Worm (Caenorhabditis elegans) whole organism, L1 larva: Measurements from ENCODE around the gene C07B5.3.

Experiments
- C04F5.9 ChIP-seq: sonication (generic microtip); optimal IDR thresholded peaks from 2 replicates; lab custom pipeline; 2016; ENCODE audit warnings: missing genetic modification characterization, missing compliant biosample characterization
- C16A3.4 ChIP-seq: fragments of 150-350 bp; optimal IDR thresholded peaks from 2 replicates; lab custom pipeline; 2014; ENCODE audit warnings: missing biosample characterization, missing genetic modification characterization
- C34B4.2 ChIP-seq: sonication (generic microtip); optimal IDR thresholded peaks from 2 replicates; lab custom pipeline; 2017; ENCODE audit warnings: mild to moderate bottlenecking, missing genetic modification characterization, missing compliant biosample characterization
- F16B12.6 ChIP-seq: fragments of 150-350 bp; optimal IDR thresholded peaks from 2 replicates; lab custom pipeline; 2014; ENCODE audit warnings: missing biosample characterization, missing genetic modification characterization
- alr-1 ChIP-seq: fragments of 200-800 bp; sonication (Bioruptor generic); optimal IDR thresholded peaks from 2 replicates; lab custom pipeline; 2018; ENCODE audit warnings: borderline replicate concordance, mild to moderate bottlenecking, missing genetic modification characterization, missing compliant biosample characterization
- aly-2 ChIP-seq: fragments of 150-350 bp; optimal IDR thresholded peaks from 2 replicates; lab custom pipeline; 2014; ENCODE audit warnings: missing biosample characterization, missing genetic modification characterization
- blmp-1 ChIP-seq: fragments of 150-350 bp; optimal IDR thresholded peaks from 2 replicates; lab custom pipeline; 2014; ENCODE audit warnings: missing biosample characterization, missing genetic modification characterization
- ceh-63 ChIP-seq: fragments of 200-800 bp; sonication (Bioruptor generic); optimal IDR thresholded peaks from 2 replicates; lab custom pipeline; 2018; ENCODE audit warnings: mild to moderate bottlenecking, missing genetic modification characterization, missing compliant biosample characterization
- ceh-90 ChIP-seq: sonication (generic microtip); optimal IDR thresholded peaks from 2 replicates; lab custom pipeline; 2016; ENCODE audit warnings: missing genetic modification characterization, missing compliant biosample characterization
- ces-1 ChIP-seq: fragments of 150-350 bp; optimal IDR thresholded peaks from 2 replicates; lab custom pipeline; 2014; ENCODE audit warnings: missing biosample characterization, missing genetic modification reagents, missing genetic modification characterization
- efl-3 ChIP-seq: fragments of 200-800 bp; sonication (Bioruptor generic); optimal IDR thresholded peaks from 2 replicates; lab custom pipeline; 2018; ENCODE audit warnings: mild to moderate bottlenecking, missing genetic modification characterization, missing compliant biosample characterization
- elt-3 ChIP-seq, 6 experiments: fragments of 150-350 bp in 1 of 6; sonication (generic microtip); optimal IDR thresholded peaks; 2 replicates each; lab custom pipeline; 2017 to 2018; ENCODE audit warnings: missing biosample characterization in 6 of 6, missing genetic modification characterization in 6 of 6, inconsistent platforms in 1 of 6
- ets-5 ChIP-seq: fragments of 200-800 bp; sonication (Bioruptor generic); IDR thresholded peaks from 2 replicates; pipeline ENCODE4 v1.3.6; 2022; ENCODE audit warnings: missing genetic modification characterization, missing compliant biosample characterization
- fkh-10 ChIP-seq: sonication (generic microtip); optimal IDR thresholded peaks from 2 replicates; lab custom pipeline; 2017; ENCODE audit warnings: missing biosample characterization, missing genetic modification reagents, missing genetic modification characterization
- fkh-4 ChIP-seq: sonication (generic microtip); optimal IDR thresholded peaks from 2 replicates; lab custom pipeline; 2016; ENCODE audit warnings: missing compliant biosample characterization, missing genetic modification characterization, borderline replicate concordance
- fkh-8 ChIP-seq: sonication (generic microtip); optimal IDR thresholded peaks from 2 replicates; lab custom pipeline; 2016; ENCODE audit warnings: mild to moderate bottlenecking, missing genetic modification characterization, missing compliant biosample characterization
- fos-1 ChIP-seq: fragments of 150-350 bp; optimal IDR thresholded peaks from 2 replicates; lab custom pipeline; 2014; ENCODE audit warnings: missing biosample characterization, missing genetic modification characterization
- grh-1 ChIP-seq: fragments of 200-800 bp; sonication (Bioruptor generic); IDR thresholded peaks from 2 replicates; pipeline ENCODE4 v1.3.6; 2022; ENCODE audit warnings: missing genetic modification reagents, missing genetic modification characterization, missing compliant biosample characterization
- hlh-17 ChIP-seq: fragments of 200-800 bp; sonication (Bioruptor generic); optimal IDR thresholded peaks from 2 replicates; lab custom pipeline; 2018; ENCODE audit warnings: missing genetic modification characterization, mild to moderate bottlenecking, missing compliant biosample characterization, moderate library complexity, borderline replicate concordance
- hlh-4 ChIP-seq: sonication (generic microtip); optimal IDR thresholded peaks from 2 replicates; lab custom pipeline; 2016; ENCODE audit warnings: mild to moderate bottlenecking, missing genetic modification characterization, missing compliant biosample characterization
- hpl-2 ChIP-seq: fragments of 150-350 bp; optimal IDR thresholded peaks from 2 replicates; lab custom pipeline; 2014; ENCODE audit warnings: missing biosample characterization, missing genetic modification reagents, missing genetic modification characterization
- irx-1 ChIP-seq: sonication (generic microtip); optimal IDR thresholded peaks from 2 replicates; lab custom pipeline; 2016; ENCODE audit warnings: missing genetic modification characterization, missing compliant biosample characterization
- lin-13 ChIP-seq: fragments of 150-350 bp; optimal IDR thresholded peaks from 2 replicates; lab custom pipeline; 2014; ENCODE audit warnings: missing biosample characterization, missing genetic modification reagents, missing genetic modification characterization
- lin-14 ChIP-seq: fragments of 200-800 bp; sonication (Bioruptor generic); optimal IDR thresholded peaks from 2 replicates; lab custom pipeline; 2018; ENCODE audit warnings: mild to moderate bottlenecking, missing genetic modification characterization, moderate library complexity, missing compliant biosample characterization
- lin-35 ChIP-seq, 2 experiments: fragments of 150-350 bp; optimal IDR thresholded peaks; 2 replicates each; lab custom pipeline; 2014; ENCODE audit warnings: missing biosample characterization in 2 of 2, missing genetic modification characterization in 2 of 2, missing genetic modification reagents in 2 of 2
- lin-39 ChIP-seq: fragments of 150-350 bp; optimal IDR thresholded peaks from 2 replicates; lab custom pipeline; 2014; ENCODE audit warnings: missing biosample characterization, missing genetic modification reagents, missing genetic modification characterization
- lsy-2 ChIP-seq, 2 experiments: fragments of 150-350 bp; optimal IDR thresholded peaks; 2 replicates each; lab custom pipeline; 2014; ENCODE audit warnings: missing biosample characterization in 2 of 2, missing genetic modification characterization in 2 of 2
- mab-9 ChIP-seq: fragments of 200-800 bp; sonication (Bioruptor generic); IDR thresholded peaks from 2 replicates; pipeline ENCODE4 v1.3.6; 2022; ENCODE audit warnings: missing genetic modification reagents, missing genetic modification characterization, missing compliant biosample characterization
- mdl-1 ChIP-seq, 2 experiments: fragments of 150-350 bp; optimal IDR thresholded peaks; 2 replicates each; lab custom pipeline; 2014 to 2017; ENCODE audit warnings: missing biosample characterization in 2 of 2, missing genetic modification characterization in 2 of 2, inconsistent platforms in 1 of 2
- mef-2 ChIP-seq: fragments of 150-350 bp; optimal IDR thresholded peaks from 2 replicates; lab custom pipeline; 2014; ENCODE audit warnings: missing biosample characterization, missing genetic modification characterization
- nhr-12 ChIP-seq: sonication (generic microtip); optimal IDR thresholded peaks from 2 replicates; lab custom pipeline; 2017; ENCODE audit warnings: missing biosample characterization, missing genetic modification characterization
- nhr-19 ChIP-seq: fragments of 200-800 bp; sonication (Bioruptor generic); conservative IDR thresholded peaks from 2 replicates; pipeline ENCODE4 v1.3.6; 2022; ENCODE audit warnings: missing genetic modification characterization, missing compliant biosample characterization
- nhr-20 ChIP-seq: sonication (generic microtip); optimal IDR thresholded peaks from 2 replicates; lab custom pipeline; 2016; ENCODE audit warnings: mild to moderate bottlenecking, missing genetic modification characterization, missing compliant biosample characterization
- nhr-76 ChIP-seq: sonication (generic microtip); optimal IDR thresholded peaks from 2 replicates; lab custom pipeline; 2017; ENCODE audit warnings: missing biosample characterization, missing genetic modification characterization
- nhr-84 ChIP-seq: sonication (generic microtip); optimal IDR thresholded peaks from 2 replicates; lab custom pipeline; 2017; ENCODE audit warnings: missing biosample characterization, missing genetic modification characterization
- nhr-85 ChIP-seq: sonication (generic microtip); peaks from one replicate; lab custom pipeline; 2016; ENCODE audit warnings: missing genetic modification characterization, inconsistent platforms, missing compliant biosample characterization
- nhr-90 ChIP-seq: sonication (generic microtip); optimal IDR thresholded peaks from 2 replicates; lab custom pipeline; 2016; ENCODE audit warnings: mild to moderate bottlenecking, missing genetic modification characterization, missing compliant biosample characterization; ENCODE audit not compliant: poor library complexity
- pag-3 ChIP-seq: sonication (generic microtip); optimal IDR thresholded peaks from 2 replicates; lab custom pipeline; 2017; ENCODE audit warnings: missing genetic modification characterization, mild to moderate bottlenecking, missing compliant biosample characterization, antibody characterized with exemption, borderline replicate concordance; ENCODE audit not compliant: insufficient read depth
- skn-1 ChIP-seq: fragments of 150-350 bp; optimal IDR thresholded peaks from 2 replicates; lab custom pipeline; 2014; ENCODE audit warnings: missing biosample characterization, missing genetic modification characterization
- snpc-4 ChIP-seq: fragments of 150-350 bp; optimal IDR thresholded peaks from 2 replicates; lab custom pipeline; 2014; ENCODE audit warnings: missing biosample characterization, missing genetic modification characterization
- snu-23 ChIP-seq: sonication (generic microtip); optimal IDR thresholded peaks from 2 replicates; lab custom pipeline; 2016; ENCODE audit warnings: missing genetic modification characterization, missing compliant biosample characterization
- sptf-1 ChIP-seq: fragments of 150-350 bp; optimal IDR thresholded peaks from 2 replicates; lab custom pipeline; 2014; ENCODE audit warnings: missing biosample characterization, missing genetic modification characterization
- sup-37 ChIP-seq: fragments of 200-800 bp; sonication (Bioruptor generic); optimal IDR thresholded peaks from 2 replicates; lab custom pipeline; 2018; ENCODE audit warnings: mild to moderate bottlenecking, missing genetic modification characterization, missing compliant biosample characterization
- swsn-7 ChIP-seq: sonication (generic microtip); optimal IDR thresholded peaks from 2 replicates; lab custom pipeline; 2016; ENCODE audit warnings: missing genetic modification characterization, missing compliant biosample characterization
- tbx-2 ChIP-seq: sonication (generic microtip); optimal IDR thresholded peaks from 2 replicates; lab custom pipeline; 2016; ENCODE audit warnings: missing genetic modification characterization, missing compliant biosample characterization
- unc-130 ChIP-seq: fragments of 150-350 bp; optimal IDR thresholded peaks from 2 replicates; lab custom pipeline; 2017; ENCODE audit warnings: missing biosample characterization, missing genetic modification characterization, inconsistent platforms
- unc-30 ChIP-seq: sonication (generic microtip); optimal IDR thresholded peaks from 2 replicates; lab custom pipeline; 2017; ENCODE audit warnings: missing biosample characterization, missing genetic modification characterization
- unc-86 ChIP-seq: sonication (generic microtip); optimal IDR thresholded peaks from 2 replicates; lab custom pipeline; 2016; ENCODE audit warnings: missing genetic modification characterization, missing compliant biosample characterization
- unc-98 ChIP-seq: fragments of 200-800 bp; sonication (Bioruptor generic); IDR thresholded peaks from 2 replicates; pipeline ENCODE4 v1.3.6; 2022; ENCODE audit warnings: missing genetic modification characterization, missing compliant biosample characterization
- vab-15 ChIP-seq: sonication (generic microtip); optimal IDR thresholded peaks from 2 replicates; lab custom pipeline; 2017; ENCODE audit warnings: missing genotype, mild to moderate bottlenecking, missing genetic modification characterization, missing compliant biosample characterization
- xbp-1 ChIP-seq: sonication (generic microtip); optimal IDR thresholded peaks from 2 replicates; lab custom pipeline; 2016; ENCODE audit warnings: missing genetic modification characterization, missing compliant biosample characterization
- zag-1 ChIP-seq: fragments of 150-350 bp; optimal IDR thresholded peaks from 2 replicates; lab custom pipeline; 2014; ENCODE audit warnings: missing biosample characterization, missing genetic modification characterization
- ztf-11 ChIP-seq, 2 experiments: sonication (generic microtip); optimal IDR thresholded peaks; 2 replicates each; lab custom pipeline; 2016 to 2017; ENCODE audit warnings: missing genetic modification characterization in 2 of 2, missing biosample characterization in 1 of 2, missing compliant biosample characterization in 1 of 2
- ztf-4 ChIP-seq: fragments of 150-350 bp; optimal IDR thresholded peaks from 2 replicates; lab custom pipeline; 2014; ENCODE audit warnings: missing biosample characterization, missing genetic modification characterization

C07B5.3 gene

DNA sequence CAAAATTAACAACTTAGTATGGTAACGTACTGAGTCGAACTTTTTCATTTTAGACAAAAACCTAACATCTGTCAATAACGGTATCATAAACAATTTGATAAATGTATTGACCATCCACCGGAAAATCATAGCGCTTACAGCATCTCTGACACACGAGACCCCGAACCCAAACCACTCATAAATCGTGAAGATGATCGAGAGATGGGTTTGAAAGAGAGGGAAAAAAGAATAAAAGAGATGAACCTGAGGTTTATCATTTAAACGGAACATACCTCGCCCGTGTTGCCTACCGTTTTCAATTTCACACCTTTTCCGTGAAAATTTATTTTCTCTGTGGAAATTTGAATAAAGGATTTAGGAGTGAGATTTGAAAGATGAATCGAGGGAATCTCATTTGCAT lies 33.4 kb downstream of the C07B5.3 start:
- TF ChIP-seq lin-35 (GFP tag; optimal IDR thresholded peaks at IDR 0.05; lab: Kevin White, UChicago) (no peak), pag-3 (tag; lab: Kevin White, UChicago) (no peak), F16B12.6 (tag; lab: Kevin White, UChicago) (no peak), nhr-84 (tag; lab: Kevin White, UChicago) (no peak), efl-3 (GFP tag; lab: Kevin White, UChicago) (no peak), C34B4.2 (tag; lab: Kevin White, UChicago) (no peak), snpc-4 (no peak), vab-15 (tag; lab: Kevin White, UChicago) (no peak), mdl-1 (tag; optimal IDR thresholded peaks at IDR 0.05; lab: Kevin White, UChicago) (peak in 1 of 2 experiments; percentile 33), sup-37 (GFP tag; lab: Kevin White, UChicago) (no peak), lin-13 (GFP tag; lab: Kevin White, UChicago) (no peak), nhr-90 (tag; lab: Kevin White, UChicago) (no peak), unc-30 (tag; lab: Kevin White, UChicago) (no peak), mab-9 (no peak), alr-1 (no peak), zag-1 (tag; lab: Kevin White, UChicago) (no peak), C04F5.9 (tag; lab: Kevin White, UChicago) (no peak), irx-1 (tag; lab: Kevin White, UChicago) (no peak), sptf-1 (no peak), hlh-4 (tag; lab: Kevin White, UChicago) (no peak), ceh-63 (GFP tag; lab: Kevin White, UChicago) (no peak), tbx-2 (tag; lab: Kevin White, UChicago) (no peak), swsn-7 (tag; lab: Kevin White, UChicago) (no peak), unc-130 (no peak), fkh-8 (tag; lab: Kevin White, UChicago) (no peak), fos-1 (tag; lab: Kevin White, UChicago) (no peak), C16A3.4 (tag; lab: Kevin White, UChicago) (no peak), lin-39 (tag; lab: Kevin White, UChicago) (no peak), lin-14 (GFP tag; lab: Kevin White, UChicago) (peak; percentile 53), hlh-17 (no peak), grh-1 (GFP tag; lab: Robert Waterston, UW) (no peak), ztf-4 (no peak), xbp-1 (tag; lab: Kevin White, UChicago) (no peak), lsy-2 (tag; optimal IDR thresholded peaks at IDR 0.05; lab: Kevin White, UChicago) (no peak), ces-1 (no peak), fkh-10 (no peak), nhr-12 (tag; lab: Kevin White, UChicago) (no peak), snu-23 (GFP tag; lab: Kevin White, UChicago) (peak; percentile 33), nhr-76 (tag; lab: Kevin White, UChicago) (no peak), mef-2 (tag; lab: Kevin White, UChicago) (no peak), blmp-1 (peak; percentile 58), aly-2 (tag; lab: Kevin White, UChicago) (no peak), fkh-4 (tag; lab: Kevin White, UChicago) (no peak), skn-1 (tag; lab: Kevin White, UChicago) (no peak), nhr-19 (GFP tag; lab: Robert Waterston, UW) (no peak), nhr-85 (peak; percentile 74), unc-86 (tag; lab: Kevin White, UChicago) (no peak), elt-3 (tag; optimal IDR thresholded peaks at IDR 0.05; lab: Kevin White, UChicago) (peak in 2 of 6 experiments; percentile 12 to 60), unc-98 (GFP tag; lab: Robert Waterston, UW) (no peak), hpl-2 (GFP tag; lab: Kevin White, UChicago) (no peak), ets-5 (no peak), ceh-90 (no peak), nhr-20 (peak; percentile 37), ztf-11 (tag; optimal IDR thresholded peaks at IDR 0.05; lab: Kevin White, UChicago) (no peak)
